Fruit fly (Drosophila melanogaster) whole organism, embryonic: ENCODE results near the gene Ass.

Source experiments
- Asciz ChIP-seq: fragments of 200-800 bp; sonication (Bioruptor generic); optimal IDR thresholded peaks from 2 replicates; lab custom pipeline; 2017; ENCODE audit warnings: missing biosample characterization, mild to moderate bottlenecking, missing genetic modification characterization, missing genetic modification reagents
- Bdp1 ChIP-seq: fragments of 200-800 bp; sonication (Bioruptor generic); optimal IDR thresholded peaks from 3 replicates; lab custom pipeline; 2016; ENCODE audit warnings: missing biosample characterization, missing genetic modification characterization
- CG10209 ChIP-seq: fragments of 200-800 bp; sonication (Bioruptor generic); optimal IDR thresholded peaks from 3 replicates; lab custom pipeline; 2017; ENCODE audit warnings: missing biosample characterization, mild to moderate bottlenecking, missing genetic modification characterization, missing genetic modification reagents
- CG10321 ChIP-seq: fragments of 200-800 bp; sonication (Bioruptor generic); IDR thresholded peaks from 2 replicates; pipeline ENCODE4 v1.3.6; 2022; ENCODE audit warnings: missing biosample characterization, missing genetic modification characterization
- CG10654 ChIP-seq: fragments of 200-800 bp; sonication (Bioruptor generic); optimal IDR thresholded peaks from 2 replicates; lab custom pipeline; 2016; ENCODE audit warnings: missing biosample characterization, missing genetic modification characterization
- CG11456 ChIP-seq: fragments of 200-800 bp; sonication (Bioruptor generic); IDR thresholded peaks from 3 replicates; pipeline ENCODE4 v1.3.6; 2022; ENCODE audit warnings: missing biosample characterization, missing genetic modification characterization
- CG1233 ChIP-seq: fragments of 200-800 bp; sonication (Bioruptor generic); optimal IDR thresholded peaks from 4 replicates; lab custom pipeline; 2018; ENCODE audit warnings: missing biosample characterization, mild to moderate bottlenecking, missing genetic modification characterization
- CG13287 ChIP-seq: fragments of 200-800 bp; sonication (Bioruptor generic); IDR thresholded peaks from 2 replicates; pipeline ENCODE4 v1.3.6; 2022; ENCODE audit warnings: missing biosample characterization, missing genetic modification characterization; ENCODE audit not compliant: partially characterized antibody
- CG14441 ChIP-seq: fragments of 200-800 bp; sonication (Bioruptor generic); IDR thresholded peaks from 2 replicates; pipeline ENCODE4 v1.3.6; 2022; ENCODE audit warnings: missing biosample characterization, missing genetic modification characterization
- CG14860 ChIP-seq: fragments of 200-800 bp; sonication (Bioruptor generic); IDR thresholded peaks from 3 replicates; pipeline ENCODE4 v1.3.6; 2022; ENCODE audit warnings: missing biosample characterization, missing genetic modification characterization; ENCODE audit not compliant: partially characterized antibody
- CG15073 ChIP-seq: fragments of 200-800 bp; sonication (Bioruptor generic); optimal IDR thresholded peaks from 2 replicates; lab custom pipeline; 2016; ENCODE audit warnings: missing biosample characterization, missing genetic modification characterization
- CG1832 ChIP-seq: fragments of 200-800 bp; sonication (Bioruptor generic); optimal IDR thresholded peaks from 2 replicates; lab custom pipeline; 2017; ENCODE audit warnings: missing biosample characterization, mild to moderate bottlenecking, missing genetic modification characterization, inconsistent platforms
- CG2889 ChIP-seq: fragments of 200-800 bp; sonication (Bioruptor generic); IDR thresholded peaks from 3 replicates; pipeline ENCODE4 v1.3.6; 2022; ENCODE audit warnings: missing biosample characterization, missing genetic modification characterization
- CG30020 ChIP-seq: fragments of 200-800 bp; optimal IDR thresholded peaks from 2 replicates; lab custom pipeline; 2019; ENCODE audit warnings: missing biosample characterization, mild to moderate bottlenecking, missing genetic modification characterization, moderate library complexity
- CG31388 ChIP-seq: fragments of 200-800 bp; sonication (Bioruptor generic); optimal IDR thresholded peaks from 2 replicates; lab custom pipeline; 2016; ENCODE audit warnings: missing biosample characterization, missing genetic modification characterization
- CG5953 ChIP-seq: fragments of 200-800 bp; sonication (Bioruptor generic); IDR thresholded peaks from 2 replicates; pipeline ENCODE4 v1.3.6; 2022; ENCODE audit warnings: missing biosample characterization, missing genetic modification characterization
- CG7372 ChIP-seq: fragments of 200-800 bp; sonication (Bioruptor generic); IDR thresholded peaks from 2 replicates; pipeline ENCODE4 v1.3.6; 2022; ENCODE audit warnings: missing biosample characterization, missing genetic modification characterization
- CG8944 ChIP-seq: fragments of 200-800 bp; sonication (Bioruptor generic); optimal IDR thresholded peaks from 3 replicates; lab custom pipeline; 2016; ENCODE audit warnings: missing biosample characterization, missing genetic modification characterization
- CoRest ChIP-seq: fragments of 200-800 bp; sonication (Bioruptor generic); optimal IDR thresholded peaks from 3 replicates; lab custom pipeline; 2018; ENCODE audit warnings: missing biosample characterization, mild to moderate bottlenecking, missing genetic modification characterization, moderate library complexity
- Dad ChIP-seq: fragments of 200-800 bp; sonication (Bioruptor generic); optimal IDR thresholded peaks from 3 replicates; lab custom pipeline; 2016; ENCODE audit warnings: missing biosample characterization, missing genetic modification characterization
- H2.0 ChIP-seq: fragments of 200-800 bp; sonication (Bioruptor generic); IDR thresholded peaks from 2 replicates; pipeline ENCODE4 v1.3.6; 2022; ENCODE audit warnings: missing biosample characterization, missing genetic modification characterization
- HLH4C ChIP-seq: fragments of 200-800 bp; sonication (Bioruptor generic); IDR thresholded peaks from 3 replicates; pipeline ENCODE4 v1.3.6; 2022; ENCODE audit warnings: missing biosample characterization, missing genetic modification characterization; ENCODE audit not compliant: partially characterized antibody
- Hsf ChIP-seq: fragments of 200-800 bp; sonication (Bioruptor generic); optimal IDR thresholded peaks from 3 replicates; lab custom pipeline; 2016; ENCODE audit warnings: missing biosample characterization, missing genetic modification characterization
- Jarid2 ChIP-seq: fragments of 200-800 bp; sonication (Bioruptor generic); optimal IDR thresholded peaks from 3 replicates; lab custom pipeline; 2017; ENCODE audit warnings: mild to moderate bottlenecking, missing biosample characterization, missing genetic modification reagents, missing genetic modification characterization
- Mad ChIP-seq: fragments of 200-800 bp; sonication (Bioruptor generic); optimal IDR thresholded peaks from 2 replicates; lab custom pipeline; 2016; ENCODE audit warnings: missing biosample characterization, missing genetic modification characterization
- Myb ChIP-seq: fragments of 200-800 bp; sonication (Bioruptor generic); optimal IDR thresholded peaks from 2 replicates; lab custom pipeline; 2016; ENCODE audit warnings: missing biosample characterization, missing genetic modification characterization
- Nf-YB ChIP-seq: fragments of 200-800 bp; sonication (Bioruptor generic); optimal IDR thresholded peaks from 3 replicates; lab custom pipeline; 2019; ENCODE audit warnings: missing biosample characterization, mild to moderate bottlenecking, missing genetic modification characterization, moderate library complexity
- Rx ChIP-seq: fragments of 200-800 bp; sonication (Bioruptor generic); IDR thresholded peaks from 2 replicates; pipeline ENCODE4 v1.3.6; 2022; ENCODE audit warnings: missing biosample characterization, missing genetic modification characterization
- Scr ChIP-seq: fragments of 200-800 bp; sonication (Bioruptor generic); IDR thresholded peaks from 2 replicates; pipeline ENCODE4 v1.3.6; 2022; ENCODE audit warnings: missing biosample characterization, missing genetic modification characterization; ENCODE audit not compliant: partially characterized antibody
- az2 ChIP-seq: fragments of 200-800 bp; sonication (Bioruptor generic); optimal IDR thresholded peaks from 3 replicates; lab custom pipeline; 2016; ENCODE audit warnings: missing biosample characterization, missing genetic modification characterization
- cas ChIP-seq: fragments of 200-800 bp; sonication (Bioruptor generic); IDR thresholded peaks from 2 replicates; pipeline ENCODE4 v1.3.6; 2022; ENCODE audit warnings: missing biosample characterization, missing genetic modification characterization
- chif ChIP-seq, 2 experiments: fragments of 200-800 bp; sonication (Bioruptor generic); optimal IDR thresholded peaks; 3 replicates each; lab custom pipeline; 2016; ENCODE audit warnings: missing biosample characterization in 2 of 2, missing genetic modification characterization in 2 of 2
- crol ChIP-seq: fragments of 200-800 bp; sonication (Bioruptor generic); IDR thresholded peaks from 2 replicates; pipeline ENCODE4 v1.3.6; 2022; ENCODE audit warnings: missing biosample characterization, missing genetic modification characterization
- dimm ChIP-seq: fragments of 200-800 bp; sonication (Bioruptor generic); IDR thresholded peaks from 2 replicates; pipeline ENCODE4 v1.3.6; 2022; ENCODE audit warnings: missing biosample characterization, missing genetic modification characterization
- disco-r ChIP-seq: fragments of 200-800 bp; sonication (Bioruptor generic); optimal IDR thresholded peaks from 2 replicates; lab custom pipeline; 2016; ENCODE audit warnings: missing biosample characterization, missing genetic modification characterization
- hbn ChIP-seq: fragments of 200-800 bp; sonication (Bioruptor generic); IDR thresholded peaks from 2 replicates; pipeline ENCODE4 v1.3.6; 2022; ENCODE audit warnings: missing biosample characterization, missing genetic modification characterization; ENCODE audit not compliant: partially characterized antibody
- hkb ChIP-seq, 2 experiments: fragments of 200-800 bp in 1 of 2; fragments of >200 bp in 1 of 2; sonication (Bioruptor generic) in 1 of 2; IDR thresholded peaks in 1 of 2; optimal IDR thresholded peaks in 1 of 2; 2 replicates each; pipeline versions ENCODE4 v1.3.6 to Lab custom; 2017 to 2022; ENCODE audit warnings: missing biosample characterization in 1 of 2, missing genetic modification characterization in 1 of 2
- ind ChIP-seq: fragments of 200-800 bp; sonication (Bioruptor generic); optimal IDR thresholded peaks from 3 replicates; lab custom pipeline; 2016; ENCODE audit warnings: missing biosample characterization, missing genetic modification characterization
- kni ChIP-seq: fragments of 200-800 bp; sonication (Bioruptor generic); optimal IDR thresholded peaks from 3 replicates; lab custom pipeline; 2017; ENCODE audit warnings: mild to moderate bottlenecking, missing biosample characterization, missing genetic modification reagents, missing genetic modification characterization
- lov ChIP-seq, 2 experiments: fragments of 200-800 bp in 1 of 2; fragments of >200 bp in 1 of 2; sonication (Bioruptor generic) in 1 of 2; IDR thresholded peaks in 1 of 2; optimal IDR thresholded peaks in 1 of 2; 2 replicates in 1 of 2; 3 replicates in 1 of 2; pipeline versions ENCODE4 v1.3.6 to Lab custom; 2017 to 2022; ENCODE audit warnings: missing biosample characterization in 1 of 2, missing genetic modification characterization in 1 of 2
- nom ChIP-seq: fragments of 200-800 bp; sonication (Bioruptor generic); optimal IDR thresholded peaks from 2 replicates; lab custom pipeline; 2017; ENCODE audit warnings: missing biosample characterization, missing genetic modification characterization, mild to moderate bottlenecking, moderate library complexity, missing genetic modification reagents
- salm ChIP-seq: fragments of 200-800 bp; sonication (Bioruptor generic); optimal IDR thresholded peaks from 2 replicates; lab custom pipeline; 2018; ENCODE audit warnings: missing biosample characterization, mild to moderate bottlenecking, missing genetic modification characterization
- seq ChIP-seq: fragments of 200-800 bp; sonication (Bioruptor generic); IDR thresholded peaks from 2 replicates; pipeline ENCODE4 v1.3.6; 2022; ENCODE audit warnings: missing biosample characterization, missing genetic modification characterization
- shn ChIP-seq: fragments of 200-800 bp; sonication (Bioruptor generic); optimal IDR thresholded peaks from 3 replicates; lab custom pipeline; 2016; ENCODE audit warnings: missing biosample characterization, missing genetic modification characterization
- slbo ChIP-seq: fragments of 200-800 bp; sonication (Bioruptor generic); IDR thresholded peaks from 2 replicates; pipeline ENCODE4 v1.3.6; 2022; ENCODE audit warnings: missing biosample characterization, missing genetic modification characterization
- sob ChIP-seq: fragments of 200-800 bp; sonication (Bioruptor generic); IDR thresholded peaks from 2 replicates; pipeline ENCODE4 v1.3.6; 2022; ENCODE audit warnings: missing biosample characterization, missing genetic modification characterization
- sqz ChIP-seq: fragments of 200-800 bp; sonication (Bioruptor generic); optimal IDR thresholded peaks from 3 replicates; lab custom pipeline; 2018; ENCODE audit warnings: missing biosample characterization, mild to moderate bottlenecking, missing genetic modification characterization
- tll ChIP-seq, 2 experiments: fragments of 200-800 bp in 1 of 2; fragments of >200 bp in 1 of 2; sonication (Bioruptor generic) in 1 of 2; optimal IDR thresholded peaks; 2 replicates each; lab custom pipeline; 2017 to 2019; ENCODE audit warnings: missing biosample characterization in 2 of 2, missing genetic modification characterization in 2 of 2, mild to moderate bottlenecking in 1 of 2, moderate library complexity in 1 of 2
- trh ChIP-seq: fragments of 200-800 bp; sonication (Bioruptor generic); optimal IDR thresholded peaks from 2 replicates; lab custom pipeline; 2016; ENCODE audit warnings: missing biosample characterization, missing genetic modification characterization
- zfh1 ChIP-seq: fragments of 200-800 bp; sonication (Bioruptor generic); IDR thresholded peaks from 3 replicates; pipeline ENCODE4 v1.3.6; 2022; ENCODE audit warnings: missing biosample characterization, missing genetic modification characterization

The Ass gene

dm6 chr3R:6678480-6678879 is 34.2 kb upstream of the Ass start, which contains the start of gene lab (continued):
- peak; percentile 97 for TF ChIP-seq Nf-YB (GFP tag; lab: Kevin White, UChicago)
- TF ChIP-seq nom (GFP tag; lab: Kevin White, UChicago) = no peak
- no peak for TF ChIP-seq salm
- no peak for TF ChIP-seq HLH4C (GFP tag; lab: Robert Waterston, UW)
- TF ChIP-seq CG8944 (GFP tag; lab: Kevin White, UChicago) = no peak
- no peak for TF ChIP-seq Bdp1 (GFP tag; lab: Kevin White, UChicago)
- TF ChIP-seq CG13287 = peak; percentile 41; the same call in 1 of the 2 replicates
- TF ChIP-seq trh = no peak
- TF ChIP-seq seq (GFP tag; lab: Robert Waterston, UW) = peak; percentile 73; the same call in 1 of the 2 replicates
- no peak for TF ChIP-seq CG10209 (GFP tag; lab: Kevin White, UChicago)
- no peak for TF ChIP-seq CG11456
- TF ChIP-seq Mad (GFP tag; lab: Kevin White, UChicago) = no peak
- no peak for TF ChIP-seq hkb (optimal IDR thresholded peaks at IDR 0.05; lab: Kevin White, UChicago)
- TF ChIP-seq hkb (GFP tag; IDR thresholded peaks at IDR 0.05; lab: Robert Waterston, UW) = no peak
- TF ChIP-seq Jarid2 (GFP tag; lab: Kevin White, UChicago) = peak; percentile 92
- TF ChIP-seq disco-r (GFP tag; lab: Kevin White, UChicago) = no peak
- no peak for TF ChIP-seq CG30020 (tag; lab: Kevin White, UChicago)
- TF ChIP-seq Rx = no peak
- TF ChIP-seq slbo (GFP tag; lab: Robert Waterston, UW) = no peak
- peak; percentile 97 for TF ChIP-seq CG1832
- no peak for TF ChIP-seq CG2889 (GFP tag; lab: Robert Waterston, UW)
- TF ChIP-seq CG15073 (GFP tag; lab: Kevin White, UChicago) = no peak
- TF ChIP-seq CG31388 (GFP tag; lab: Kevin White, UChicago) = no peak
- TF ChIP-seq CG5953 = no peak
- TF ChIP-seq sqz (GFP tag; lab: Kevin White, UChicago) = peak; percentile 67
- TF ChIP-seq CG14860 (GFP tag; lab: Robert Waterston, UW) = no peak
- TF ChIP-seq ind = no peak
- TF ChIP-seq crol = peak; percentile 50
- TF ChIP-seq hbn (GFP tag; lab: Robert Waterston, UW) = no peak
- TF ChIP-seq CG7372 (GFP tag; lab: Robert Waterston, UW) = no peak
- TF ChIP-seq CoRest (tag; lab: Kevin White, UChicago) = peak; percentile 32
- no peak for TF ChIP-seq zfh1 (GFP tag; lab: Robert Waterston, UW)
- no peak for TF ChIP-seq H2.0 (GFP tag; lab: Robert Waterston, UW)
- no peak for TF ChIP-seq CG1233 (GFP tag; lab: Kevin White, UChicago)
- no peak for TF ChIP-seq CG10654 (GFP tag; lab: Kevin White, UChicago)
- no peak for TF ChIP-seq az2 (GFP tag; lab: Kevin White, UChicago)
- TF ChIP-seq cas = no peak
- no peak for TF ChIP-seq dimm (GFP tag; lab: Robert Waterston, UW)
- no peak for TF ChIP-seq Myb (GFP tag; lab: Kevin White, UChicago)
- TF ChIP-seq CG14441 (GFP tag; lab: Robert Waterston, UW) = no peak
- peak in 1 of 2 experiments; percentile 15 for TF ChIP-seq chif (GFP tag; optimal IDR thresholded peaks at IDR 0.05; lab: Kevin White, UChicago)
- no peak for TF ChIP-seq sob (GFP tag; lab: Robert Waterston, UW)
- TF ChIP-seq kni (GFP tag; lab: Kevin White, UChicago) = peak; percentile 23
- TF ChIP-seq shn (GFP tag; lab: Kevin White, UChicago) = no peak
- peak in 1 of 2 experiments; percentile 45 for TF ChIP-seq tll (GFP tag; optimal IDR thresholded peaks at IDR 0.05; lab: Kevin White, UChicago)
- no peak for TF ChIP-seq lov (optimal IDR thresholded peaks at IDR 0.05; lab: Kevin White, UChicago)
- TF ChIP-seq lov (GFP tag; IDR thresholded peaks at IDR 0.05; lab: Robert Waterston, UW) = no peak; the same call in 2 of the 3 replicates
- TF ChIP-seq CG10321 (GFP tag; lab: Robert Waterston, UW) = peak; percentile 99
- no peak for TF ChIP-seq Asciz (GFP tag; lab: Kevin White, UChicago)
- TF ChIP-seq Dad (GFP tag; lab: Kevin White, UChicago) = no peak
- no peak for TF ChIP-seq Hsf
- TF ChIP-seq Scr (GFP tag; lab: Robert Waterston, UW) = 0 out of 2 replicates have a peak, but pooled peaks have one; percentile 17
